Worm (Caenorhabditis elegans) whole organism, L4/young adult: Measurements from ENCODE around the gene Y73B6BL.289.

ENCODE experiments used
- W03F9.2 ChIP-seq: fragments of 150-350 bp; optimal IDR thresholded peaks from 2 replicates; lab custom pipeline; 2014; ENCODE audit warnings: missing biosample characterization, missing genetic modification characterization
- him-1 ChIP-seq: sonication (generic microtip); optimal IDR thresholded peaks from 2 replicates; lab custom pipeline; 2016; ENCODE audit warnings: missing genotype, missing genetic modification reagents, missing genetic modification characterization, missing compliant biosample characterization

ce11 chrIV:6307439-6307838 lies 39.9 kb upstream of the Y73B6BL.289 start, which contains the start of gene csp-2:
- TF ChIP-seq him-1 (tag; lab: Kevin White, UChicago) = no peak
- no peak for TF ChIP-seq W03F9.2 (tag; lab: Kevin White, UChicago)
